Fruit fly (Drosophila melanogaster) whole organism, embryonic: ENCODE data around the gene net.

ENCODE experiments used
- CG16815 ChIP-seq: fragments of 200-800 bp; sonication (Bioruptor generic); optimal IDR thresholded peaks from 3 replicates; lab custom pipeline; 2017; ENCODE audit warnings: missing biosample characterization, mild to moderate bottlenecking, missing genetic modification characterization
- CG1832 ChIP-seq: fragments of 200-800 bp; sonication (Bioruptor generic); optimal IDR thresholded peaks from 2 replicates; lab custom pipeline; 2017; ENCODE audit warnings: missing biosample characterization, mild to moderate bottlenecking, missing genetic modification characterization, inconsistent platforms
- Doc3 ChIP-seq: fragments of 200-800 bp; sonication (Bioruptor generic); IDR thresholded peaks from 3 replicates; pipeline ENCODE4 v1.3.6; 2022; ENCODE audit warnings: missing biosample characterization, missing genetic modification characterization; ENCODE audit not compliant: partially characterized antibody
- Pdp1 ChIP-seq, 2 experiments: fragments of 200-800 bp; sonication (Bioruptor generic); optimal IDR thresholded peaks; 3 replicates each; lab custom pipeline; 2016; ENCODE audit warnings: missing biosample characterization in 2 of 2, missing genetic modification characterization in 2 of 2, mild to moderate bottlenecking in 1 of 2, moderate library complexity in 1 of 2
- Sin3A ChIP-seq: fragments of >200 bp; optimal IDR thresholded peaks from 2 replicates; lab custom pipeline; 2018
- Xbp1 ChIP-seq: fragments of 200-800 bp; sonication (Bioruptor generic); optimal IDR thresholded peaks from 3 replicates; lab custom pipeline; 2016; ENCODE audit warnings: missing biosample characterization, mild to moderate bottlenecking, missing genetic modification characterization
- pho ChIP-seq: fragments of 200-800 bp; sonication (Bioruptor generic); optimal IDR thresholded peaks from 2 replicates; lab custom pipeline; 2016; ENCODE audit warnings: missing biosample characterization, missing genetic modification characterization
- pita ChIP-seq: fragments of 200-800 bp; sonication (Bioruptor generic); optimal IDR thresholded peaks from 2 replicates; lab custom pipeline; 2017; ENCODE audit warnings: missing biosample characterization, mild to moderate bottlenecking, missing genetic modification characterization

dm6 chr2L:65354-65949 lies 21.7 kb downstream of the net start, which contains the start of gene Cda5:
- no peak for TF ChIP-seq Doc3 (GFP tag; lab: Robert Waterston, UW)
- TF ChIP-seq pho (GFP tag; lab: Kevin White, UChicago): no peak
- TF ChIP-seq Pdp1 (GFP tag; optimal IDR thresholded peaks at IDR 0.05; lab: Kevin White, UChicago): no peak
- no peak for TF ChIP-seq Sin3A (lab: Kevin White, UChicago)
- TF ChIP-seq Xbp1 (GFP tag; lab: Kevin White, UChicago): no peak
- no peak for TF ChIP-seq CG16815 (GFP tag; lab: Kevin White, UChicago)
- no peak for TF ChIP-seq CG1832 (GFP tag; lab: Kevin White, UChicago)
- TF ChIP-seq pita (GFP tag; lab: Kevin White, UChicago): no peak
